Fruit fly (Drosophila melanogaster) whole organism, embryonic: ENCODE results near the gene CG32260.

Source experiments
- Antp ChIP-seq: fragments of 200-800 bp; sonication (Bioruptor generic); optimal IDR thresholded peaks from 3 replicates; lab custom pipeline; 2016; ENCODE audit warnings: missing biosample characterization, missing genetic modification characterization
- Atf-2 ChIP-seq: fragments of 200-800 bp; sonication (Bioruptor generic); optimal IDR thresholded peaks from 2 replicates; lab custom pipeline; 2016; ENCODE audit warnings: missing biosample characterization, missing genetic modification characterization
- Atf3 ChIP-seq: fragments of 200-800 bp; sonication (Bioruptor generic); optimal IDR thresholded peaks from 3 replicates; lab custom pipeline; 2016; ENCODE audit warnings: missing biosample characterization, missing genetic modification characterization
- Atf6 ChIP-seq: fragments of 200-800 bp; sonication (Bioruptor generic); IDR thresholded peaks from 2 replicates; pipeline ENCODE4 v1.3.6; 2022; ENCODE audit warnings: missing biosample characterization, missing genetic modification characterization
- B-H2 ChIP-seq: fragments of 200-800 bp; sonication (Bioruptor generic); optimal IDR thresholded peaks from 2 replicates; lab custom pipeline; 2018; ENCODE audit warnings: missing biosample characterization, mild to moderate bottlenecking, missing genetic modification characterization
- BtbVII ChIP-seq: fragments of 200-800 bp; sonication (Bioruptor generic); optimal IDR thresholded peaks from 3 replicates; lab custom pipeline; 2017; ENCODE audit warnings: missing biosample characterization, mild to moderate bottlenecking, missing genetic modification characterization
- CG10321 ChIP-seq: fragments of 200-800 bp; sonication (Bioruptor generic); IDR thresholded peaks from 2 replicates; pipeline ENCODE4 v1.3.6; 2022; ENCODE audit warnings: missing biosample characterization, missing genetic modification characterization
- CG11085 ChIP-seq: fragments of 200-800 bp; sonication (Bioruptor generic); IDR thresholded peaks from 2 replicates; pipeline ENCODE4 v1.3.6; 2022; ENCODE audit warnings: missing biosample characterization, missing genetic modification characterization
- CG11695 ChIP-seq: fragments of 200-800 bp; sonication (Bioruptor generic); IDR thresholded peaks from 3 replicates; pipeline ENCODE4 v1.3.6; 2022; ENCODE audit warnings: missing biosample characterization, missing genetic modification characterization
- CG12219 ChIP-seq: fragments of 200-800 bp; sonication (Bioruptor generic); optimal IDR thresholded peaks from 3 replicates; lab custom pipeline; 2018; ENCODE audit warnings: missing biosample characterization, mild to moderate bottlenecking, missing genetic modification characterization
- CG12769 ChIP-seq: fragments of 200-800 bp; sonication (Bioruptor generic); optimal IDR thresholded peaks from 2 replicates; lab custom pipeline; 2019; ENCODE audit warnings: missing biosample characterization, mild to moderate bottlenecking, missing genetic modification characterization, moderate library complexity
- CG2120 ChIP-seq: fragments of 200-800 bp; sonication (Bioruptor generic); optimal IDR thresholded peaks from 3 replicates; lab custom pipeline; 2016; ENCODE audit warnings: missing biosample characterization, missing genetic modification characterization
- CG2129 ChIP-seq: fragments of 200-800 bp; sonication (Bioruptor generic); IDR thresholded peaks from 2 replicates; pipeline ENCODE4 v1.3.6; 2022; ENCODE audit warnings: missing biosample characterization, missing genetic modification characterization; ENCODE audit not compliant: partially characterized antibody
- CG2678 ChIP-seq: fragments of 200-800 bp; sonication (Bioruptor generic); optimal IDR thresholded peaks from 3 replicates; lab custom pipeline; 2019; ENCODE audit warnings: missing biosample characterization, mild to moderate bottlenecking, missing genetic modification characterization, moderate library complexity
- CG31224 ChIP-seq: fragments of 200-800 bp; sonication (Bioruptor generic); IDR thresholded peaks from 2 replicates; pipeline ENCODE4 v1.3.6; 2022; ENCODE audit warnings: missing biosample characterization, missing genetic modification characterization
- CG3163 ChIP-seq: fragments of 200-800 bp; sonication (Bioruptor generic); optimal IDR thresholded peaks from 3 replicates; lab custom pipeline; 2016; ENCODE audit warnings: missing biosample characterization, missing genetic modification characterization
- CG3407 ChIP-seq: fragments of 200-800 bp; sonication (Bioruptor generic); optimal IDR thresholded peaks from 2 replicates; lab custom pipeline; 2018; ENCODE audit warnings: missing biosample characterization, mild to moderate bottlenecking, missing genetic modification characterization
- CG34422 ChIP-seq: fragments of 200-800 bp; sonication (Bioruptor generic); IDR thresholded peaks from 3 replicates; pipeline ENCODE4 v1.3.6; 2022; ENCODE audit warnings: missing biosample characterization, missing genetic modification characterization
- CG9437 ChIP-seq: fragments of 200-800 bp; sonication (Bioruptor generic); optimal IDR thresholded peaks from 2 replicates; lab custom pipeline; 2018; ENCODE audit warnings: missing biosample characterization, mild to moderate bottlenecking, missing genetic modification characterization
- CG9817 ChIP-seq: fragments of 200-800 bp; sonication (Bioruptor generic); optimal IDR thresholded peaks from 2 replicates; lab custom pipeline; 2018; ENCODE audit warnings: missing biosample characterization, mild to moderate bottlenecking, missing genetic modification characterization, moderate library complexity
- CkIIα-i1 ChIP-seq: fragments of 200-800 bp; sonication (Bioruptor generic); IDR thresholded peaks from 2 replicates; pipeline ENCODE4 v1.3.6; 2022; ENCODE audit warnings: missing biosample characterization, missing genetic modification characterization
- D19B ChIP-seq: fragments of 200-800 bp; sonication (Bioruptor generic); optimal IDR thresholded peaks from 2 replicates; lab custom pipeline; 2017; ENCODE audit warnings: missing biosample characterization, mild to moderate bottlenecking, missing genetic modification characterization
- Doc3 ChIP-seq: fragments of 200-800 bp; sonication (Bioruptor generic); IDR thresholded peaks from 3 replicates; pipeline ENCODE4 v1.3.6; 2022; ENCODE audit warnings: missing biosample characterization, missing genetic modification characterization; ENCODE audit not compliant: partially characterized antibody
- Dref ChIP-seq: fragments of 200-800 bp; sonication (Bioruptor generic); IDR thresholded peaks from 2 replicates; pipeline ENCODE4 v1.3.6; 2022; ENCODE audit warnings: missing biosample characterization, missing genetic modification characterization
- Gsc ChIP-seq: fragments of 200-800 bp; sonication (Bioruptor generic); IDR thresholded peaks from 2 replicates; pipeline ENCODE4 v1.3.6; 2022; ENCODE audit warnings: missing biosample characterization, missing genetic modification characterization
- Lim3 ChIP-seq: fragments of 200-800 bp; sonication (Bioruptor generic); IDR thresholded peaks from 2 replicates; pipeline ENCODE4 v1.3.6; 2022; ENCODE audit warnings: missing biosample characterization, missing genetic modification characterization
- Mes4 ChIP-seq: fragments of 200-800 bp; sonication (Bioruptor generic); optimal IDR thresholded peaks from 2 replicates; lab custom pipeline; 2016; ENCODE audit warnings: missing biosample characterization, missing genetic modification characterization
- Optix ChIP-seq: fragments of 200-800 bp; sonication (Bioruptor generic); IDR thresholded peaks from 3 replicates; pipeline ENCODE4 v1.3.6; 2022; ENCODE audit warnings: missing biosample characterization, missing genetic modification characterization
- Taf1 ChIP-seq: fragments of 200-800 bp; sonication (Bioruptor generic); IDR thresholded peaks from 2 replicates; pipeline ENCODE4 v1.3.6; 2022; ENCODE audit warnings: missing biosample characterization, missing genetic modification characterization
- Usf ChIP-seq: fragments of 200-800 bp; sonication (Bioruptor generic); optimal IDR thresholded peaks from 2 replicates; lab custom pipeline; 2017; ENCODE audit warnings: missing genotype, missing biosample characterization, missing genetic modification characterization
- YL-1 ChIP-seq: fragments of 200-800 bp; sonication (Bioruptor generic); optimal IDR thresholded peaks from 3 replicates; lab custom pipeline; 2017; ENCODE audit warnings: missing biosample characterization, mild to moderate bottlenecking, missing genetic modification characterization
- al ChIP-seq: fragments of 200-800 bp; sonication (Bioruptor generic); IDR thresholded peaks from 2 replicates; pipeline ENCODE4 v1.3.6; 2022; ENCODE audit warnings: missing biosample characterization, missing genetic modification characterization
- az2 ChIP-seq: fragments of 200-800 bp; sonication (Bioruptor generic); optimal IDR thresholded peaks from 3 replicates; lab custom pipeline; 2016; ENCODE audit warnings: missing biosample characterization, missing genetic modification characterization
- bowl ChIP-seq: fragments of 200-800 bp; sonication (Bioruptor generic); IDR thresholded peaks from 2 replicates; pipeline ENCODE4 v1.3.6; 2022; ENCODE audit warnings: missing biosample characterization, missing genetic modification characterization
- chinmo ChIP-seq: fragments of 200-800 bp; sonication (Bioruptor generic); IDR thresholded peaks from 4 replicates; pipeline ENCODE4 v1.3.6; 2022; ENCODE audit warnings: missing biosample characterization, missing genetic modification characterization; ENCODE audit not compliant: partially characterized antibody
- da ChIP-seq: fragments of 200-800 bp; sonication (Bioruptor generic); optimal IDR thresholded peaks from 2 replicates; lab custom pipeline; 2016; ENCODE audit warnings: missing biosample characterization, missing genetic modification characterization
- fu2 ChIP-seq: fragments of 200-800 bp; sonication (Bioruptor generic); optimal IDR thresholded peaks from 2 replicates; lab custom pipeline; 2016; ENCODE audit warnings: missing biosample characterization, missing genetic modification characterization
- gsb ChIP-seq: fragments of 200-800 bp; sonication (Bioruptor generic); IDR thresholded peaks from 2 replicates; pipeline ENCODE4 v1.3.6; 2022; ENCODE audit warnings: missing biosample characterization, missing genetic modification characterization
- jumu ChIP-seq: fragments of 200-800 bp; sonication (Bioruptor generic); optimal IDR thresholded peaks from 3 replicates; lab custom pipeline; 2016; ENCODE audit warnings: missing biosample characterization, missing genetic modification characterization
- maf-S ChIP-seq: fragments of 200-800 bp; sonication (Bioruptor generic); optimal IDR thresholded peaks from 2 replicates; lab custom pipeline; 2016; ENCODE audit warnings: missing biosample characterization, missing genetic modification characterization
- nerfin-1 ChIP-seq: fragments of 200-800 bp; sonication (Bioruptor generic); optimal IDR thresholded peaks from 3 replicates; lab custom pipeline; 2019; ENCODE audit warnings: missing biosample characterization, mild to moderate bottlenecking, missing genetic modification characterization, moderate library complexity
- repo ChIP-seq: fragments of 200-800 bp; sonication (Bioruptor generic); optimal IDR thresholded peaks from 2 replicates; lab custom pipeline; 2016; ENCODE audit warnings: missing biosample characterization, missing genetic modification characterization
- sug ChIP-seq: fragments of 200-800 bp; optimal IDR thresholded peaks from 2 replicates; lab custom pipeline; 2019; ENCODE audit warnings: missing biosample characterization, mild to moderate bottlenecking, missing genetic modification characterization, moderate library complexity
- tna ChIP-seq: fragments of 200-800 bp; sonication (Bioruptor generic); IDR thresholded peaks from 2 replicates; pipeline ENCODE4 v1.3.6; 2022; ENCODE audit warnings: missing biosample characterization, missing genetic modification characterization; ENCODE audit not compliant: partially characterized antibody
- trem ChIP-seq: fragments of 200-800 bp; optimal IDR thresholded peaks from 3 replicates; lab custom pipeline; 2019; ENCODE audit warnings: missing biosample characterization, mild to moderate bottlenecking, missing genetic modification characterization, moderate library complexity
- ttk ChIP-seq: fragments of 200-800 bp; sonication (Bioruptor generic); IDR thresholded peaks from 2 replicates; pipeline ENCODE4 v2.1.2; 2022; ENCODE audit warnings: missing biosample characterization, missing genetic modification characterization
- wor ChIP-seq: fragments of 200-800 bp; sonication (Bioruptor generic); IDR thresholded peaks from 2 replicates; pipeline ENCODE4 v1.3.6; 2022; ENCODE audit warnings: missing biosample characterization, missing genetic modification characterization
- zen2 ChIP-seq: fragments of 200-800 bp; sonication (Bioruptor generic); IDR thresholded peaks from 3 replicates; pipeline ENCODE4 v1.3.6; 2022; ENCODE audit warnings: missing biosample characterization, missing genetic modification characterization; ENCODE audit not compliant: partially characterized antibody
- zfh2 ChIP-seq: fragments of 200-800 bp; sonication (Bioruptor generic); optimal IDR thresholded peaks from 2 replicates; lab custom pipeline; 2016; ENCODE audit warnings: missing biosample characterization, missing genetic modification characterization

The CG32260 gene

dm6 chr3L:4103258-4104247, 38.6 kb upstream of the CG32260 start, which contains the start of gene Fit1 (continued):
- TF ChIP-seq D19B, result no peak
- peak; percentile 32 for TF ChIP-seq YL-1 (GFP tag; lab: Kevin White, UChicago)
- peak; percentile 55; the same call in 1 of the 3 replicates for TF ChIP-seq CG34422 (GFP tag; lab: Robert Waterston, UW)
- TF ChIP-seq jumu (GFP tag; lab: Kevin White, UChicago), result no peak
- TF ChIP-seq zen2 (GFP tag; lab: Robert Waterston, UW), result peak; percentile 33; the same call in 1 of the 3 replicates
- peak; percentile 51; the same call in 2 of the 3 replicates for TF ChIP-seq Doc3
- TF ChIP-seq repo (GFP tag; lab: Kevin White, UChicago), result no peak
- peak; percentile 5 for TF ChIP-seq trem (tag; lab: Kevin White, UChicago)
- no peak for TF ChIP-seq Atf6 (GFP tag; lab: Robert Waterston, UW)
- no peak for TF ChIP-seq fu2 (GFP tag; lab: Kevin White, UChicago)
- TF ChIP-seq CG31224 (GFP tag; lab: Robert Waterston, UW), result no peak
- TF ChIP-seq CG3407, result no peak
- TF ChIP-seq nerfin-1 (tag; lab: Kevin White, UChicago), result peak; percentile 13
- TF ChIP-seq CG9437 (GFP tag; lab: Kevin White, UChicago), result no peak
- TF ChIP-seq CG2120 (GFP tag; lab: Kevin White, UChicago), result no peak
- no peak for TF ChIP-seq maf-S (GFP tag; lab: Kevin White, UChicago)
- no peak for TF ChIP-seq ttk (GFP tag; lab: Robert Waterston, UW)
- no peak for TF ChIP-seq al (GFP tag; lab: Robert Waterston, UW)
- TF ChIP-seq Usf, result no peak
- TF ChIP-seq Optix, result no peak
- no peak for TF ChIP-seq da
- no peak for TF ChIP-seq CG10321 (GFP tag; lab: Robert Waterston, UW)
- TF ChIP-seq Mes4, result no peak
- TF ChIP-seq gsb (GFP tag; lab: Robert Waterston, UW), result no peak
- 0 out of 2 replicates have a peak, but pooled peaks have one; percentile 37 for TF ChIP-seq CG2129
- TF ChIP-seq sug (tag; lab: Kevin White, UChicago), result peak; percentile 82
- no peak for TF ChIP-seq Antp
- TF ChIP-seq BtbVII (GFP tag; lab: Kevin White, UChicago), result peak; percentile 78
- no peak for TF ChIP-seq Atf-2
- TF ChIP-seq tna (GFP tag; lab: Robert Waterston, UW), result peak; percentile 51
- TF ChIP-seq chinmo, result peak; percentile 82
- TF ChIP-seq Gsc (GFP tag; lab: Robert Waterston, UW), result no peak
- peak; percentile 14 for TF ChIP-seq CG2678 (tag; lab: Kevin White, UChicago)
- TF ChIP-seq az2, result no peak
- no peak for TF ChIP-seq CG3163 (GFP tag; lab: Kevin White, UChicago)
- 0 out of 3 replicates have a peak, but pooled peaks have one; percentile 21 for TF ChIP-seq CG11695 (GFP tag; lab: Robert Waterston, UW)
- TF ChIP-seq CG12219, result no peak
- no peak for TF ChIP-seq Taf1
- TF ChIP-seq Atf3, result peak; percentile 31
- peak; percentile 73 for TF ChIP-seq CG12769 (tag; lab: Kevin White, UChicago)
- TF ChIP-seq B-H2 (GFP tag; lab: Kevin White, UChicago), result no peak
- no peak for TF ChIP-seq Lim3
- TF ChIP-seq CG11085, result no peak
- peak; percentile 84 for TF ChIP-seq Dref (GFP tag; lab: Robert Waterston, UW)
- TF ChIP-seq CkIIα-i1 (GFP tag; lab: Robert Waterston, UW), result no peak
- no peak for TF ChIP-seq CG9817
- TF ChIP-seq wor (GFP tag; lab: Robert Waterston, UW), result no peak
- no peak for TF ChIP-seq bowl
- TF ChIP-seq zfh2 (GFP tag; lab: Kevin White, UChicago), result no peak
